Worm (Caenorhabditis elegans): ENCODE data around the gene rcq-5.

Gene rcq-5

DNA sequence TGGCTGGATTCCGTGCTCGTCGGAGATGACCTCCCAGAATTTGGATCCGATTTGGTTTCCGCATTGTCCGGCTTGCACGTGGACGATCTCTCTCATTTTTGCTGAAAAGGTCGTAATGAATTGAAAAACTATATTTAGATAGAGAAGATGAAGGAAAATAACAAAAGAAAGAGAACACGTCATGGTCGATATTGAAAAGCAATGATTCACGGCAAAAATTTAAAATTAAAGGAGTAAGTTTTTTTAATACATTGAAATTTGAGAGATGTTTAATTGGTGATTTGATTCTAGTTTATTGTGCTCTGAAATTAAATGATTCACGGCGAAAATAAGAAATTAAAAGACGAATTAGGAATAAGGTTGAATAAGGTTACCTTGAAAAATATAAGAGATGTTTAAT, 40.2 kb downstream of the rcq-5 start, which contains the start of gene tbb-2:
Gene tbb-2, minus strand, starts transcription at position 101 of the 400 bp plus-strand sequence.
- TF ChIP-seq cog-1 (tag; optimal IDR thresholded peaks at IDR 0.05) (no peak), T22C8.4 (GFP tag; IDR thresholded peaks at IDR 0.05) (no peak), klf-2 (GFP tag; conservative IDR thresholded peaks at IDR 0.05) (no peak), ref-1 (GFP tag; conservative IDR thresholded peaks at IDR 0.05) (no peak), tab-1 (GFP tag; IDR thresholded peaks at IDR 0.05) (no peak), med-1 (GFP tag; optimal IDR thresholded peaks at IDR 0.05; ENCODE audit: insufficient read depth) (no peak), flt-1 (GFP tag; IDR thresholded peaks at IDR 0.05) (no peak), ztf-23 (GFP tag; IDR thresholded peaks at IDR 0.05) (no peak), ztf-29 (GFP tag; IDR thresholded peaks at IDR 0.05) (no peak)

DNA sequence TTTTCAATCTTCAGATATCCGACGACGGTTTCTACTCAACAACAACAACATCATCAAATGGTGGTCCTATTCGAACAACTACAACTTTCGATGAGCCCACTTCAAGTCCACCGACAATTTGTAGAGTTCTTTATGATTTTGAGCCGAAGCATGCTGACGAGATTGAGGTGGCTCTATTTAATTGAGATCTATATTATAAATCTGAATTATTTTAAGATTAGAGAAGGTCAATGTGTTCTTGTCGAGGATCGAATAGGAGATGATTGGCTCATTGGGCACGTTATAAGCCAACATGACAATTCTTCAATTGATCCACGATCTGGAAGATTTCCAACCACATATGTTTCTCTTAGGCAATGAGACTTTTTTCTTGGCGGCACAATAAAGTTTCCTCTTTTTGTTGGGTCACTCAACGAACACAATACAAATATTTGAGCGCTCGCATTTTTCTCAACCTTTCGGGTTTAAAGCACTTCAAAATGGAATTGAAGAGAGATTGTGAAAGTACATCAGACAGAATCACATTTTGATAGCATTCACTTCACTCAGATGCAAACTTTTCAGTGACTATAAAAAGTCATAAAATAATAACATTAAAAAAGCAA, 42.3 kb downstream of the rcq-5 start:
- TF ChIP-seq ztf-29 (GFP tag; IDR thresholded peaks at IDR 0.05) (no peak), cog-1 (tag; optimal IDR thresholded peaks at IDR 0.05) (no peak), ref-1 (GFP tag; conservative IDR thresholded peaks at IDR 0.05) (no peak), flt-1 (GFP tag; IDR thresholded peaks at IDR 0.05) (no peak), med-1 (GFP tag; optimal IDR thresholded peaks at IDR 0.05; ENCODE audit: insufficient read depth) (no peak), klf-2 (GFP tag; conservative IDR thresholded peaks at IDR 0.05) (no peak)

DNA sequence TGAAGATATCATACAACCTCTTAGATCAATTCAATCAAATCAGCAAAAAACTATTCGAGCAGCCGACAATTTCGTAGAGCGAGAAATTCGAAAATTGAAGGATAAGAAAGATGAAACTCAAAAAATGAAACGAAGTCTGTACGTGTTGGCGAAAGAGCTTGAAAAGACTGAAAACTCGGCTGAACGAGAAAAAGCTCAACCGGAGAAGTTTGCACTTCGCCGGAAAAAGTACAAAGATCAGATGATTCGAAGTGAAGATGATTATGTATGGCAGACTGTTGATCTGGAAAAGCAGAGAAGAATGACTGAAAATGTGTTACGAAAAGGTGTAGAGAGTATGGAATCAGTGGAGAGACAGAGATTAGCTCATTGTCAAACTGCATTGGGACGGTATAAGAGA, 44.7 kb downstream of the rcq-5 start:
- no peak for TF ChIP-seq T22C8.4 (GFP tag; IDR thresholded peaks at IDR 0.05)
- no peak for TF ChIP-seq klf-2 (GFP tag; conservative IDR thresholded peaks at IDR 0.05)
- no peak for TF ChIP-seq med-1 (GFP tag; optimal IDR thresholded peaks at IDR 0.05; ENCODE audit: insufficient read depth)
- TF ChIP-seq ztf-23 (GFP tag; IDR thresholded peaks at IDR 0.05), result no peak
- TF ChIP-seq flt-1 (GFP tag; IDR thresholded peaks at IDR 0.05), result no peak
- no peak for TF ChIP-seq ztf-29 (GFP tag; IDR thresholded peaks at IDR 0.05)
- no peak for TF ChIP-seq tab-1 (GFP tag; IDR thresholded peaks at IDR 0.05)
- TF ChIP-seq ref-1 (GFP tag; conservative IDR thresholded peaks at IDR 0.05), result no peak
- no peak for TF ChIP-seq cog-1 (tag; optimal IDR thresholded peaks at IDR 0.05)

DNA sequence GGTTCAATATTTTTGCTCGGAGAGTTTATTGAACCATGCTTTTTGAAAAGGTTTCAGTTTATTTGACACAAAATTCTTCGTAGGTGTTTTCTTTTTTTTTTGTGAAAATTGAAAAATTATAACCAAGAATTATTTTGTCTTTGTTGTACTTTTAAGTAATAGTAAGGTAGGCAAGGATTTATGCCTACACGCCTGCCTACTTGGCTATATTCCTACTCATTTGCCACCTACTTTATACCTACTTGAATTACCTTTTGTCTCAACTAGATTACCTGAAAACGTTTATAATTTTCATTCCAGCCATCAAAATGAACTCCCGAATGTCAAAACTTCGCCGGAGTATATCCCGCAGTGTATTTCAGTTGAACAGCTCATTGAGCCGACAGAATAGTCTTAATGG, 45.7 kb downstream of the rcq-5 start, which contains the start of gene C36E8.4:
Gene C36E8.4, plus strand, starts transcription at position 301 of the 400 bp plus-strand sequence.
- TF ChIP-seq ztf-23 (GFP tag; IDR thresholded peaks at IDR 0.05), result no peak
- TF ChIP-seq ref-1 (GFP tag; conservative IDR thresholded peaks at IDR 0.05), result no peak

DNA sequence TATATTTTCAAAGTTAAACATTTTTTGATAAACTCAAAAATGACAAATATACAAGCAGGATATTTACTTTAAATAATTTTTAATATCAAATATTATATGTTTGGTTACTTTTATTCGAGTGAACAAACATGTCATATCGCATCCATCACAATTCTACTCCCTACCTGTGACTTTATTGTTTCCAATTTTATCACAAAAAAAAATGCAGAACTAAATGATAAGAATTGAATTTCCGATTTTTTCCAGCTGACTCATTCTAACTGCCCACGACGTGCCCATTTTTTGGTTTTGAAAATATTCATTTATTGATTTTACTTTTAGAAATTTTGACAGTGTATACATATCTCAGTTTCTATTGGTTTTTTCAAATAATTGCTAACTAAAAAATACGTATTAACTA, 46.8 kb downstream of the rcq-5 start:
- TF ChIP-seq klf-2 (GFP tag; conservative IDR thresholded peaks at IDR 0.05) (no peak), T22C8.4 (GFP tag; IDR thresholded peaks at IDR 0.05) (no peak), flt-1 (GFP tag; IDR thresholded peaks at IDR 0.05) (no peak), med-1 (GFP tag; optimal IDR thresholded peaks at IDR 0.05; ENCODE audit: insufficient read depth) (no peak)

DNA sequence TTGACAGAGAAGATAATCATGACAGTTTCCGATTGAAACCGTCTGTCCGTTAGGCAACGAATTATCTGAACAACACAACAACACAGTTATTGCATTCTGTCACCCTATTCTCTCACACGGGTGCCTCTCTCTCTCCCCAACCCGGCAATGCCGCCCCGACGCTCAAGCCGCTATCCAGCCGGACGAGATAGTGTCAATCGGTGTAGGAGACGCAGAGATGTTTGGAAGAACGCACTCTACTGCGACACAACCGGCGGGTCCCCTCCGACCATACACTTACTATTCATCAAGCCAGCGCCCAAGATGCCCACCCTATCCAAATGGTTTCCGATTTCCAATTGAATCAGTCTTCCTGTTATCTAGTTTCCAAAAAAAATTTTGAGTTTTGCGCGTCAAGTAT, 47.6 kb downstream of the rcq-5 start:
- TF ChIP-seq ztf-29 (GFP tag; IDR thresholded peaks at IDR 0.05) (peak; percentile 99), ref-1 (GFP tag; conservative IDR thresholded peaks at IDR 0.05) (no peak), cog-1 (tag; optimal IDR thresholded peaks at IDR 0.05) (peak; percentile 59), med-1 (GFP tag; optimal IDR thresholded peaks at IDR 0.05; ENCODE audit: insufficient read depth) (no peak), flt-1 (GFP tag; IDR thresholded peaks at IDR 0.05) (peak; percentile 65), ztf-23 (GFP tag; IDR thresholded peaks at IDR 0.05) (peak; percentile 24; the same call in 1 of the 2 replicates)

DNA sequence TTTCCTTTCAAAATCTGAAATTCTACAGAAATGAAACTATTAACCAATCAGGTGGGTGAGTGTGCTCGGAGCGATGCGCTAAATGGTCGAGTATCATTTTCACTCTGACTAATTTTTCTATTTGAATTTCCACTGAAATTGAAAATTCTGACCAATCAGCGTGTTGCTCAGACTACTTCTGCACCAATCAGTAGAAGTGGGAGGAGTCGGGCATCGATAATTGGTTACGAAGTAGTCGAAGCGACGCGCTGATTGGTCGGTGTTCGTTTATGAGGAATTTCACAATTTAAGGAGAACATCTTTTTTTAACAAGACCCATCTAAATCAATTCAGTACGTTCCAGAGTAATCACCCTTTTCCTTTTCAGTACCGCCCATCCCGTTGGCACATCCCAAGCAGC, 48.6 kb downstream of the rcq-5 start:
- TF ChIP-seq med-1 (GFP tag; optimal IDR thresholded peaks at IDR 0.05; ENCODE audit: insufficient read depth) (no peak), tab-1 (GFP tag; IDR thresholded peaks at IDR 0.05) (no peak), T22C8.4 (GFP tag; IDR thresholded peaks at IDR 0.05) (no peak), flt-1 (GFP tag; IDR thresholded peaks at IDR 0.05) (no peak), klf-2 (GFP tag; conservative IDR thresholded peaks at IDR 0.05) (no peak), ztf-23 (GFP tag; IDR thresholded peaks at IDR 0.05) (no peak), cog-1 (tag; optimal IDR thresholded peaks at IDR 0.05) (no peak)

DNA sequence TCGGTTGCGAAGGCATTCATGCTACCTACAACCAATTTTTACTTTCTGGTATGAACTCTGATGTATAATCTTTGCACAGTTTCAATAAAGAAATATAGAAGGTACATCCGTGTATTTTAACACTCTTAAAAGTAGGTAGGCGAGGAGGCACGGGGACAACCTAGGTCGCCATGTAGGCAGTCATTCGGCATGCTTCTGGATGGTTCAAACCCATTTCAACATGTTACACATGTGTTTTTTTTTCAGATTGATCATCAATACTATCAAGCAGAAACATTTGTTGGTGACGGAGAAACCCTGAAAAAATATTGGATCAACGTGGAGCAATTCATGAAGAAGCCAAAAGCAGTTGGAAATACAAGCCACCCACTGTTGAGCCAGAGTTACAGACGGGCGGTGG, 50.8 kb downstream of the rcq-5 start:
- TF ChIP-seq klf-2 (GFP tag; conservative IDR thresholded peaks at IDR 0.05) (no peak), T22C8.4 (GFP tag; IDR thresholded peaks at IDR 0.05) (no peak), ref-1 (GFP tag; conservative IDR thresholded peaks at IDR 0.05) (no peak)

DNA sequence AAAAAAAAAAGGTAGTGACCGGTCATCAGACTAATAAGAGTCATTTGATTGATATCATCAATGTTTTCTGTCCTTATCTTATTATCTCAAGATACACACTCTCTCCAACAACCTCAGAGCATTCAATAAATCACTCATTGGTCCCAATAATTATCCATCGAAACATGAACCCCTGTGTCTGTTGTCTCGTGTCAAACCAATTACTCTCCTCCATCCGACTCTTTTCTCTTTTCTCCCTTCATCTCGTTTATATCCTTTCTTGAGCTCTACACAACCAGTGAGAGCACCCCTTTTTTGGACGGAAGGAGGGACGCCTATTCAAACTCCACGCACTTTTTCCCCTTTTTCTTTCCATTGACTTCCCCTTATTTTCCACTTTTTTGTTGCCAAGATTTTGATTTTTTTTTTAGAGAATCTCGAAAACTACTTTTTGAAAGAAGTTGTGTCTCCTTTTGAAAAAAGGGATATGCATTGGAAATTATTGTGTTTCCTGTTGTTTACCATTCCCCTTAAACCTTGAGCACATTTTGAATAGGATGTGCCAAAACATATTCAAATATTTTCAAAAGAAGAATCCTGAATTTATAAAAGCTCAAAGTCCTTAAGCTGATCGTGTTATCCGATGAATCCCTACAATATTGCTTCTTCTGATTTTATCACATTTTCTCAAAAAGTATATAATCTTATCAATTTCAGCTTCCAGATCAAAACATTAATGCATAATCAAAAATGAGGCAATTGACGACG, 52.2 kb downstream of the rcq-5 start, which contains the start of gene pxd-1:
Gene pxd-1, plus strand, starts transcription at position 697 of the 747 bp plus-strand sequence.
- TF ChIP-seq flt-1 (GFP tag; IDR thresholded peaks at IDR 0.05) (no peak), T22C8.4 (GFP tag; IDR thresholded peaks at IDR 0.05) (no peak), ref-1 (GFP tag; conservative IDR thresholded peaks at IDR 0.05) (no peak), med-1 (GFP tag; optimal IDR thresholded peaks at IDR 0.05; ENCODE audit: insufficient read depth) (no peak)

DNA sequence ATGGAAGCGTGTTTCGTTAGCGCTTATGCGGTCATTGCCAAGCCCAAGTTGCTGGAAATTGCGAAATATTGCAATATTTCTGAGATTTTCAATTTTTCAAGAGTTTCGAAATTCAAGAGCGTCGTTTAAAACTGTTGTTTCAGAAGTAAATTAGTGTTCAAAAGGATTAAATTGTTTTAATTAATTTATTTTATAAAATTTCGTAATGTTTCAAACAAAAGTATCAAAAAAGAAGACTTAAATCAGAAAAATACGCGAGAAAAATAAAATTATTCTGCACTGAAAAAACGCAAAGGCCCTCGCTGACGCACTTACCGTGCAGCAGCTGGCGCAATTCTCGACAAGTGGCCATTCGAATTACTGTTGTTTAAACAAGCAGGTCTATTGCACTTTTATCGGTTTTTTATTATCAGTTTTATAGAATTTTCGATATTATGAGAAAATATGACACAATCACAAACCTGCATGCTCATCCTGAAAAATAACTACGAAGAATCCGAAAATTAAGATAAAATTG, 53.7 kb downstream of the rcq-5 start, which contains the start of gene tif-1A:
Gene tif-1A, minus strand, starts transcription at position 51 of the 517 bp plus-strand sequence.
- TF ChIP-seq ztf-23 (GFP tag; IDR thresholded peaks at IDR 0.05) (0 out of 2 replicates have a peak, but pooled peaks have one; percentile 19), klf-2 (GFP tag; conservative IDR thresholded peaks at IDR 0.05) (no peak), cog-1 (tag; optimal IDR thresholded peaks at IDR 0.05) (peak; percentile 53), flt-1 (GFP tag; IDR thresholded peaks at IDR 0.05) (peak; percentile 81)

Data from whole organism, midembryonic.